Fruit fly (Drosophila melanogaster): ENCODE results near the gene Tmtc2.

The Tmtc2 gene

dm6 chr2L:974105-974504 is 51.5 kb downstream of the Tmtc2 start:
- no peak for TF ChIP-seq noc (tag; optimal IDR thresholded peaks at IDR 0.05)

- TF ChIP-seq noc (tag; optimal IDR thresholded peaks at IDR 0.05), result no peak
These were observed 83.9 kb downstream of the Tmtc2 start for dm6 chr2L:1006516-1006915.

dm6 chr2L:1007142-1007839 is 84.7 kb downstream of the Tmtc2 start:
- no peak for TF ChIP-seq noc (tag; optimal IDR thresholded peaks at IDR 0.05)

All from whole organism, larva.